Worm (Caenorhabditis elegans) whole organism, L1 larva: ENCODE data around the gene Y73B6BL.289.
"Not testable (repeated sequence)": the region's sequence is repeated elsewhere in the genome, so short reads cannot be mapped to it uniquely, and the experiment has no call there.

Experiments used
- C04F5.9 ChIP-seq: sonication (generic microtip); optimal IDR thresholded peaks from 2 replicates; lab custom pipeline; 2016; ENCODE audit warnings: missing genetic modification characterization, missing compliant biosample characterization
- C16A3.4 ChIP-seq: fragments of 150-350 bp; optimal IDR thresholded peaks from 2 replicates; lab custom pipeline; 2014; ENCODE audit warnings: missing biosample characterization, missing genetic modification characterization
- C34B4.2 ChIP-seq: sonication (generic microtip); optimal IDR thresholded peaks from 2 replicates; lab custom pipeline; 2017; ENCODE audit warnings: mild to moderate bottlenecking, missing genetic modification characterization, missing compliant biosample characterization
- aly-2 ChIP-seq: fragments of 150-350 bp; optimal IDR thresholded peaks from 2 replicates; lab custom pipeline; 2014; ENCODE audit warnings: missing biosample characterization, missing genetic modification characterization
- ceh-8 ChIP-seq: fragments of 200-800 bp; sonication (Bioruptor generic); optimal IDR thresholded peaks from 2 replicates; lab custom pipeline; 2018; ENCODE audit warnings: mild to moderate bottlenecking, missing genetic modification characterization, moderate library complexity, missing compliant biosample characterization
- dsc-1 ChIP-seq: sonication (generic microtip); optimal IDR thresholded peaks from 2 replicates; lab custom pipeline; 2016; ENCODE audit warnings: mild to moderate bottlenecking, missing genetic modification characterization, missing compliant biosample characterization
- efl-1 ChIP-seq, 4 experiments: fragments of 150-350 bp; optimal IDR thresholded peaks in 3 of 4; peaks in 1 of 4; 1 replicate in 1 of 4; 2 replicates in 3 of 4; lab custom pipeline; 2014; ENCODE audit warnings: missing biosample characterization in 2 of 4, missing genetic modification characterization in 2 of 4, missing genetic modification reagents in 2 of 4
- efl-3 ChIP-seq: fragments of 200-800 bp; sonication (Bioruptor generic); optimal IDR thresholded peaks from 2 replicates; lab custom pipeline; 2018; ENCODE audit warnings: mild to moderate bottlenecking, missing genetic modification characterization, missing compliant biosample characterization
- egl-13 ChIP-seq: sonication (generic microtip); optimal IDR thresholded peaks from 2 replicates; lab custom pipeline; 2016; ENCODE audit warnings: missing genotype, missing genetic modification reagents, missing genetic modification characterization, missing compliant biosample characterization
- elt-2 ChIP-seq: sonication (generic microtip); optimal IDR thresholded peaks from 2 replicates; lab custom pipeline; 2016; ENCODE audit warnings: missing genetic modification characterization, mild to moderate bottlenecking, inconsistent platforms, missing compliant biosample characterization, missing genetic modification reagents
- elt-3 ChIP-seq, 6 experiments: fragments of 150-350 bp in 1 of 6; sonication (generic microtip); optimal IDR thresholded peaks; 2 replicates each; lab custom pipeline; 2017 to 2018; ENCODE audit warnings: missing biosample characterization in 6 of 6, missing genetic modification characterization in 6 of 6, inconsistent platforms in 1 of 6
- fkh-8 ChIP-seq: sonication (generic microtip); optimal IDR thresholded peaks from 2 replicates; lab custom pipeline; 2016; ENCODE audit warnings: mild to moderate bottlenecking, missing genetic modification characterization, missing compliant biosample characterization
- hlh-17 ChIP-seq: fragments of 200-800 bp; sonication (Bioruptor generic); optimal IDR thresholded peaks from 2 replicates; lab custom pipeline; 2018; ENCODE audit warnings: missing genetic modification characterization, mild to moderate bottlenecking, missing compliant biosample characterization, moderate library complexity, borderline replicate concordance
- hlh-4 ChIP-seq: sonication (generic microtip); optimal IDR thresholded peaks from 2 replicates; lab custom pipeline; 2016; ENCODE audit warnings: mild to moderate bottlenecking, missing genetic modification characterization, missing compliant biosample characterization
- hpl-2 ChIP-seq: fragments of 150-350 bp; optimal IDR thresholded peaks from 2 replicates; lab custom pipeline; 2014; ENCODE audit warnings: missing biosample characterization, missing genetic modification reagents, missing genetic modification characterization
- lin-14 ChIP-seq: fragments of 200-800 bp; sonication (Bioruptor generic); optimal IDR thresholded peaks from 2 replicates; lab custom pipeline; 2018; ENCODE audit warnings: mild to moderate bottlenecking, missing genetic modification characterization, moderate library complexity, missing compliant biosample characterization
- lin-15B ChIP-seq: fragments of 150-350 bp; sonication (generic microtip); optimal IDR thresholded peaks from 3 replicates; lab custom pipeline; 2014; ENCODE audit warnings: missing biosample characterization, missing genetic modification characterization
- lin-39 ChIP-seq: fragments of 150-350 bp; optimal IDR thresholded peaks from 2 replicates; lab custom pipeline; 2014; ENCODE audit warnings: missing biosample characterization, missing genetic modification reagents, missing genetic modification characterization
- lir-3 ChIP-seq: sonication (generic microtip); optimal IDR thresholded peaks from 2 replicates; lab custom pipeline; 2016; ENCODE audit warnings: mild to moderate bottlenecking, missing genetic modification characterization, moderate library complexity, missing compliant biosample characterization; ENCODE audit not compliant: poor library complexity
- lsy-2 ChIP-seq, 2 experiments: fragments of 150-350 bp; optimal IDR thresholded peaks; 2 replicates each; lab custom pipeline; 2014; ENCODE audit warnings: missing biosample characterization in 2 of 2, missing genetic modification characterization in 2 of 2
- mab-9 ChIP-seq: fragments of 200-800 bp; sonication (Bioruptor generic); IDR thresholded peaks from 2 replicates; pipeline ENCODE4 v1.3.6; 2022; ENCODE audit warnings: missing genetic modification reagents, missing genetic modification characterization, missing compliant biosample characterization
- mdl-1 ChIP-seq, 2 experiments: fragments of 150-350 bp; optimal IDR thresholded peaks; 2 replicates each; lab custom pipeline; 2014 to 2017; ENCODE audit warnings: missing biosample characterization in 2 of 2, missing genetic modification characterization in 2 of 2, inconsistent platforms in 1 of 2
- mep-1 ChIP-seq: fragments of 150-350 bp; optimal IDR thresholded peaks from 2 replicates; lab custom pipeline; 2014; ENCODE audit warnings: missing biosample characterization, missing genetic modification characterization
- nhr-20 ChIP-seq: sonication (generic microtip); optimal IDR thresholded peaks from 2 replicates; lab custom pipeline; 2016; ENCODE audit warnings: mild to moderate bottlenecking, missing genetic modification characterization, missing compliant biosample characterization
- nhr-237 ChIP-seq: fragments of 150-350 bp; optimal IDR thresholded peaks from 2 replicates; lab custom pipeline; 2014; ENCODE audit warnings: missing biosample characterization, missing genetic modification characterization
- nhr-47 ChIP-seq: sonication (generic microtip); optimal IDR thresholded peaks from 2 replicates; lab custom pipeline; 2016; ENCODE audit warnings: mild to moderate bottlenecking, missing genetic modification characterization, moderate library complexity, missing compliant biosample characterization
- nhr-76 ChIP-seq: sonication (generic microtip); optimal IDR thresholded peaks from 2 replicates; lab custom pipeline; 2017; ENCODE audit warnings: missing biosample characterization, missing genetic modification characterization
- nhr-77 ChIP-seq: fragments of 150-350 bp; optimal IDR thresholded peaks from 2 replicates; lab custom pipeline; 2014; ENCODE audit warnings: missing biosample characterization, missing genetic modification characterization
- pag-3 ChIP-seq: sonication (generic microtip); optimal IDR thresholded peaks from 2 replicates; lab custom pipeline; 2017; ENCODE audit warnings: missing genetic modification characterization, mild to moderate bottlenecking, missing compliant biosample characterization, antibody characterized with exemption, borderline replicate concordance; ENCODE audit not compliant: insufficient read depth
- pqm-1 ChIP-seq: sonication (generic microtip); optimal IDR thresholded peaks from 3 replicates; lab custom pipeline; 2017; ENCODE audit warnings: missing biosample characterization, missing genetic modification characterization
- skn-1 ChIP-seq: fragments of 150-350 bp; optimal IDR thresholded peaks from 2 replicates; lab custom pipeline; 2014; ENCODE audit warnings: missing biosample characterization, missing genetic modification characterization
- snpc-4 ChIP-seq: fragments of 150-350 bp; optimal IDR thresholded peaks from 2 replicates; lab custom pipeline; 2014; ENCODE audit warnings: missing biosample characterization, missing genetic modification characterization
- snu-23 ChIP-seq: sonication (generic microtip); optimal IDR thresholded peaks from 2 replicates; lab custom pipeline; 2016; ENCODE audit warnings: missing genetic modification characterization, missing compliant biosample characterization
- swsn-7 ChIP-seq: sonication (generic microtip); optimal IDR thresholded peaks from 2 replicates; lab custom pipeline; 2016; ENCODE audit warnings: missing genetic modification characterization, missing compliant biosample characterization

Y73B6BL.289 gene

DNA sequence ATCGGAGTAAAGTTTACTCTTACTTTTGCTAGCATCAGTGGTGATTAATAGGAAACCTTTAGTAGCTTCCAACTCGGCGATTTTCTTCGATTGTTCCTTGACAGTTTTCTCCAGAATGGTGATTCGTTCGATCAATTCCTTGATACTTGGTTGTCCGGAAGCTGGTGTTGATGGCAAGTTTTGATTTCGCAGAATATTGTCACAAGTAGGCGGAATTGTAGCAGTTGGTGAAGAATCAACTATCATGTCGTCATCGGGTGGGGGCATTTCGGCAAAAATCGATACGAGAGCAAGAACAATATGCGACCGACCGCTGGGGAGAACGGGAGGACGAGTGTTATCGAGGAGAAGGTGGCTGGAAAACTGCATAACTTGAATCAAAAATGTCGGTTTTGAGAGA lies at the start of gene Y73B6BL.289:
Gene Y73B6BL.289 (plus strand): TSS at position 301 of the 400 bp plus-strand sequence.
- not testable (repeated sequence) for TF ChIP-seq efl-3; egl-13 (tag; lab: Kevin White, UChicago); efl-1 (optimal IDR thresholded peaks at IDR 0.05; lab: Kevin White, UChicago); efl-1 (GFP tag; optimal IDR thresholded peaks at IDR 0.05 in 1 of 2; lab: Kevin White, UChicago)

DNA sequence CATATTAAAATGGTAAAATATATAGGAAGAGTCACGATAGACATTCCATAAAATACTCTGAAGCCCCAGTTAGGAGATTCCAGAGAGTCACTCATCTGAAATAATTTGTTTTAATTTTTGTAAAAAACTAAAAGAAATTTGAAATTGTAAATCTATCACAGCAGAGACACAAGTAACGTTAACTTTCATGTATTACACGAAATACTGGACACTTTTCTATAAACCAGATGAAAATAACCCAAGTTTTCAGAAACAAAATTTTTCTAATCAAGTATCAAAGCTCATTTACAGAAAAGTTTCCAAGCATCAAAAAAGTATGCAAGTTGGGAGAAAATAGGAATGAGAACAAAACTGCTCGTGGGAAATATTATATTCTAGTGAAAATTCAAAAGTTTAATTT lies 49.1 kb upstream of the Y73B6BL.289 start, which contains the start of gene srv-27:
Gene srv-27 (minus strand): TSS at position 101 of the 400 bp plus-strand sequence.
- TF ChIP-seq fkh-8 (tag; lab: Kevin White, UChicago) = peak; percentile 16
- TF ChIP-seq nhr-76 (tag; lab: Kevin White, UChicago) = no peak
- no peak for TF ChIP-seq lin-39
- no peak for TF ChIP-seq lin-14 (GFP tag; lab: Kevin White, UChicago)

ce11 chrIV:6299523-6299922 lies 47.8 kb upstream of the Y73B6BL.289 start:
- no peak for TF ChIP-seq ceh-8 (GFP tag; lab: Kevin White, UChicago)
- no peak for TF ChIP-seq fkh-8 (tag; lab: Kevin White, UChicago)
- no peak for TF ChIP-seq hpl-2
- TF ChIP-seq efl-3 = no peak

DNA sequence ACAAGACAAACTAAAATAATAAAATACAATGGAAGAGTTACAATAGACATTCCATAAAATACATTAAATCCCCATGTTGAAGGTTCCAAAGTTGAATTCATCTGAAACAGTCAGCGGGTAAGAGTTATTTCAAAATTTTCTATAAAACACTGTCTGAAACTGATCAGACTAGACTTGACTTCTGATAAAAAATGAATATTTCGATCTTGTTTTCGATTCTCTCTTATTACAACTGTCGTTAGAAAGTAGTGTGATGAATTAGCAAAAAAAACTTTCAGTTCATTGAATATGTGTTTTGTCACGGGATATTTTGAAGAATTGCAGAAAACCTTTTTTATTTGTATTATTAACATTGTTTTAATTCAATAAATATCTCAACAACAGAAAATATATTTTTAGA lies 45.5 kb upstream of the Y73B6BL.289 start, which contains the start of gene srv-26:
Gene srv-26 (minus strand): TSS at position 101 of the 400 bp plus-strand sequence.
- TF ChIP-seq nhr-77 (tag; lab: Kevin White, UChicago) (no peak), efl-1 (optimal IDR thresholded peaks at IDR 0.05; lab: Kevin White, UChicago) (no peak), efl-1 (GFP tag; optimal IDR thresholded peaks at IDR 0.05 in 1 of 2; lab: Kevin White, UChicago) (peak in 1 of 2 experiments; percentile 48)

ce11 chrIV:6303642-6304041 lies 43.7 kb upstream of the Y73B6BL.289 start, which contains the start of gene srv-25:
Gene srv-25, minus strand, starts transcription at chrIV:6303742.
- TF ChIP-seq hlh-17 (GFP tag; lab: Kevin White, UChicago) = no peak

DNA sequence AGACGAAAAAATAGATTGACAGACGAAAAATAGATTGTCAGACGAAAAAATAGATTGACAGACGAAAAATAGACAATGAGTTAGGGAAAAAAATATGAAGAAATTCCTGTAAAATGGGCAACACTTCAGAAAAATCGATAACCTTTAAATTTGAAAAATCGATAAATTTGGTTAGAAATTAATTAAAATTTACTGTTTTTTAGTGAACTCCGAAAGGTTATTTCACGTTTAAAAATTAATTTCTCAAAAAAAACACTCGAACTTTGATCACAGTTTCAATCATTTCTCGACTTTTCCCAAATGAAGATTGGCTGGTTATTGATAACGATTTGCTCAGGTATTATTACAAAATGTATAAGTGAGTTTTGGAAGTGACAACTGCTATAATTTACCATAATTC lies 39.9 kb upstream of the Y73B6BL.289 start, which contains the start of gene csp-2:
Gene csp-2 (plus strand): TSS at position 301 of the 400 bp plus-strand sequence.
- TF ChIP-seq hlh-17 (GFP tag; lab: Kevin White, UChicago) = no peak
- TF ChIP-seq pqm-1 (tag; lab: Kevin White, UChicago) = no peak
- TF ChIP-seq elt-2 = no peak

DNA sequence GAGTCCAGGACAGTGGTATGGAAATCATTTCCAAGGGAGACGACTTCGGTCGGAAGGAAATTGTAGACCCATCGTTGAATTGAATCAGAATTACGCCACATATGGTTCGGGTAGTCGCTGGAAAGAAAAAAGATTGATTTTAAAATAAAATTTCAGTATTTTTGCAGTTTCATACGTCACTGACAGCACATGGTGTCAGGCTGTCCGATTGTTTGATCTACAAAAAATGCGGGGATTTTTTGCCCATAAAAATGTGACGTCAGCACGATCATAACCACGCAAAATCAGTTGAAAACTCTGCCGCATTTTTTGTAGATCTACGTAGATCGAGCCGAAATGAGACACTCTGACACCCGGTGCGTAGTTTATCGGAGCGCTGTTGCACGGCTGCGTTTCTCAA lies 30.0 kb upstream of the Y73B6BL.289 start, which contains the start of gene Y73B6BL.12:
Gene Y73B6BL.12 (minus strand): TSS at position 101 of the 400 bp plus-strand sequence.
- not testable (repeated sequence) for TF ChIP-seq mdl-1 (tag; optimal IDR thresholded peaks at IDR 0.05; lab: Kevin White, UChicago); snpc-4 (tag; lab: Kevin White, UChicago); aly-2

DNA sequence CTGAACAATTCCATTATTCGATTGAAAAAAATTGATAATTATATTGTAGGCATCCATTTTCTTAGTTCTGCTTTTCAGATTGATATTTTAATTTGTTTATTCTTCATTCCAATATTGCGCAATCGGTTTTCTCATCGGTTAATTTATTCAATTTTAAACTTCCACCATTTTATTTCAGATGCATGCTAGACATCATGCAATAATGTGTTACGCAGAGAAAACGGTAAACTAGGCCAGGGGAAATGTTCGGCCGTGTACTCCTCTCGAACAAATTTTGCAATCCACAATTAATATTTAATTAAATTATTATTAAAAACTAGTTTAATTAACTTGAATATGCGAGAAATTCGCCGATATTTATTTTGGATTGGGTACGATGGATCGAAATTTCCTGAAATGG lies 25.6 kb upstream of the Y73B6BL.289 start, which contains the start of gene Y73B6BL.29:
Gene Y73B6BL.29 (plus strand): TSS at position 263 of the 400 bp plus-strand sequence.
- peak in 2 of 6 experiments; percentile 71 to 74 for TF ChIP-seq elt-3 (tag; optimal IDR thresholded peaks at IDR 0.05; lab: Kevin White, UChicago)
- TF ChIP-seq efl-1 (optimal IDR thresholded peaks at IDR 0.05; lab: Kevin White, UChicago) = peak; percentile 83 to 98
- peak; percentile 98 to 99 for TF ChIP-seq efl-1 (GFP tag; optimal IDR thresholded peaks at IDR 0.05 in 1 of 2; lab: Kevin White, UChicago)
- TF ChIP-seq mep-1 = peak; percentile 95
- peak; percentile 83 for TF ChIP-seq C16A3.4 (tag; lab: Kevin White, UChicago)
- peak; percentile 97 for TF ChIP-seq nhr-47
- peak; percentile 96 for TF ChIP-seq lsy-2 (tag; optimal IDR thresholded peaks at IDR 0.05; lab: Kevin White, UChicago)
- TF ChIP-seq lir-3 (tag; lab: Kevin White, UChicago) = peak; percentile 98
- peak; percentile 95 for TF ChIP-seq nhr-20
- TF ChIP-seq pqm-1 (tag; lab: Kevin White, UChicago) = no peak
- TF ChIP-seq nhr-77 (tag; lab: Kevin White, UChicago) = no peak
- TF ChIP-seq skn-1 (tag; lab: Kevin White, UChicago) = peak; percentile 83
- TF ChIP-seq hlh-4 (tag; lab: Kevin White, UChicago) = peak; percentile 79
- TF ChIP-seq lin-15B = peak; percentile 78
- TF ChIP-seq swsn-7 = peak; percentile 95
- peak; percentile 95 for TF ChIP-seq snu-23 (GFP tag; lab: Kevin White, UChicago)
- peak; percentile 93 for TF ChIP-seq lin-39
- TF ChIP-seq mab-9 (GFP tag; lab: Robert Waterston, UW) = peak; percentile 93
- peak; percentile 96 for TF ChIP-seq C04F5.9 (tag; lab: Kevin White, UChicago)
- peak; percentile 97 for TF ChIP-seq dsc-1
- TF ChIP-seq C34B4.2 (tag; lab: Kevin White, UChicago) = peak; percentile 72
- TF ChIP-seq nhr-237 = peak; percentile 19
- peak; percentile 97 for TF ChIP-seq ceh-8 (GFP tag; lab: Kevin White, UChicago)
- no peak for TF ChIP-seq pag-3 (tag; lab: Kevin White, UChicago)
